Fruit fly (Drosophila melanogaster) whole organism, embryonic: Measurements from ENCODE around the gene Rtc1.

Source experiments
- Atf-2 ChIP-seq: fragments of 200-800 bp; sonication (Bioruptor generic); optimal IDR thresholded peaks from 2 replicates; lab custom pipeline; 2016; ENCODE audit warnings: missing biosample characterization, missing genetic modification characterization
- Bdp1 ChIP-seq: fragments of 200-800 bp; sonication (Bioruptor generic); optimal IDR thresholded peaks from 3 replicates; lab custom pipeline; 2016; ENCODE audit warnings: missing biosample characterization, missing genetic modification characterization
- CG11696 ChIP-seq: fragments of 200-800 bp; sonication (Bioruptor generic); IDR thresholded peaks from 2 replicates; pipeline ENCODE4 v1.3.6; 2022; ENCODE audit warnings: missing biosample characterization, missing genetic modification characterization
- CG12299 ChIP-seq: fragments of 200-800 bp; sonication (Bioruptor generic); optimal IDR thresholded peaks from 2 replicates; lab custom pipeline; 2018; ENCODE audit warnings: missing biosample characterization, mild to moderate bottlenecking, missing genetic modification characterization
- CG12942 ChIP-seq: fragments of 200-800 bp; sonication (Bioruptor generic); optimal IDR thresholded peaks from 3 replicates; lab custom pipeline; 2016; ENCODE audit warnings: missing biosample characterization, missing genetic modification characterization
- CG13894 ChIP-seq: fragments of 200-800 bp; sonication (Bioruptor generic); optimal IDR thresholded peaks from 3 replicates; lab custom pipeline; 2018; ENCODE audit warnings: missing biosample characterization, mild to moderate bottlenecking, missing genetic modification characterization, moderate library complexity
- CG1647 ChIP-seq: fragments of 200-800 bp; sonication (Bioruptor generic); optimal IDR thresholded peaks from 3 replicates; lab custom pipeline; 2016; ENCODE audit warnings: missing biosample characterization, missing genetic modification characterization
- CG17385 ChIP-seq: fragments of 200-800 bp; sonication (Bioruptor generic); optimal IDR thresholded peaks from 3 replicates; lab custom pipeline; 2018; ENCODE audit warnings: missing biosample characterization, mild to moderate bottlenecking, missing genetic modification characterization
- CG17829 ChIP-seq: fragments of 200-800 bp; optimal IDR thresholded peaks from 2 replicates; lab custom pipeline; 2019; ENCODE audit warnings: missing biosample characterization, mild to moderate bottlenecking, missing genetic modification characterization, moderate library complexity
- CG2116 ChIP-seq: fragments of 200-800 bp; sonication (Bioruptor generic); optimal IDR thresholded peaks from 3 replicates; lab custom pipeline; 2018; ENCODE audit warnings: missing biosample characterization, mild to moderate bottlenecking, missing genetic modification characterization
- CG2199 ChIP-seq: fragments of 200-800 bp; sonication (Bioruptor generic); IDR thresholded peaks from 3 replicates; pipeline ENCODE4 v1.3.6; 2022; ENCODE audit warnings: missing biosample characterization, missing genetic modification characterization
- CG3065 ChIP-seq: fragments of 200-800 bp; sonication (Bioruptor generic); optimal IDR thresholded peaks from 2 replicates; lab custom pipeline; 2016; ENCODE audit warnings: missing biosample characterization, missing genetic modification characterization
- CG31441 ChIP-seq: fragments of 200-800 bp; sonication (Bioruptor generic); IDR thresholded peaks from 2 replicates; pipeline ENCODE4 v1.3.6; 2022; ENCODE audit warnings: missing biosample characterization, missing genetic modification characterization
- CG3407 ChIP-seq: fragments of 200-800 bp; sonication (Bioruptor generic); optimal IDR thresholded peaks from 2 replicates; lab custom pipeline; 2018; ENCODE audit warnings: missing biosample characterization, mild to moderate bottlenecking, missing genetic modification characterization
- CG3847 ChIP-seq: fragments of 200-800 bp; sonication (Bioruptor generic); IDR thresholded peaks from 2 replicates; pipeline ENCODE4 v1.3.6; 2022; ENCODE audit warnings: missing biosample characterization, missing genetic modification characterization
- CG4282 ChIP-seq: fragments of 200-800 bp; sonication (Bioruptor generic); optimal IDR thresholded peaks from 2 replicates; lab custom pipeline; 2016; ENCODE audit warnings: missing biosample characterization, missing genetic modification characterization
- CG6813 ChIP-seq: fragments of 200-800 bp; sonication (Bioruptor generic); optimal IDR thresholded peaks from 2 replicates; lab custom pipeline; 2017; ENCODE audit warnings: missing biosample characterization, missing genetic modification characterization, mild to moderate bottlenecking, moderate library complexity, missing genetic modification reagents
- CG8359 ChIP-seq: fragments of 200-800 bp; sonication (Bioruptor generic); optimal IDR thresholded peaks from 2 replicates; lab custom pipeline; 2017; ENCODE audit warnings: missing biosample characterization, mild to moderate bottlenecking, missing genetic modification characterization, borderline replicate concordance
- CG8924 ChIP-seq: fragments of 200-800 bp; optimal IDR thresholded peaks from 3 replicates; lab custom pipeline; 2019; ENCODE audit warnings: missing biosample characterization, mild to moderate bottlenecking, missing genetic modification characterization, moderate library complexity
- CG8944 ChIP-seq: fragments of 200-800 bp; sonication (Bioruptor generic); optimal IDR thresholded peaks from 3 replicates; lab custom pipeline; 2016; ENCODE audit warnings: missing biosample characterization, missing genetic modification characterization
- CG9215 ChIP-seq: fragments of 200-800 bp; sonication (Bioruptor generic); IDR thresholded peaks from 2 replicates; pipeline ENCODE4 v1.3.6; 2022; ENCODE audit warnings: missing biosample characterization, missing genetic modification characterization
- Drgx ChIP-seq: fragments of 200-800 bp; sonication (Bioruptor generic); IDR thresholded peaks from 2 replicates; pipeline ENCODE4 v1.3.6; 2022; ENCODE audit warnings: missing biosample characterization, missing genetic modification characterization
- GATAe ChIP-seq: fragments of 200-800 bp; sonication (Bioruptor generic); conservative IDR thresholded peaks from 2 replicates; pipeline ENCODE4 v1.3.6; 2022; ENCODE audit warnings: missing biosample characterization, missing genetic modification characterization
- H2.0 ChIP-seq: fragments of 200-800 bp; sonication (Bioruptor generic); IDR thresholded peaks from 2 replicates; pipeline ENCODE4 v1.3.6; 2022; ENCODE audit warnings: missing biosample characterization, missing genetic modification characterization
- HLH54F ChIP-seq: fragments of 200-800 bp; sonication (Bioruptor generic); optimal IDR thresholded peaks from 3 replicates; lab custom pipeline; 2016; ENCODE audit warnings: missing biosample characterization, missing genetic modification characterization
- HmgD ChIP-seq: fragments of 200-800 bp; sonication (Bioruptor generic); optimal IDR thresholded peaks from 3 replicates; lab custom pipeline; 2016; ENCODE audit warnings: missing biosample characterization, missing genetic modification characterization
- Lhr ChIP-seq: fragments of 200-800 bp; sonication (Bioruptor generic); optimal IDR thresholded peaks from 3 replicates; lab custom pipeline; 2017; ENCODE audit warnings: mild to moderate bottlenecking, missing biosample characterization, missing genetic modification reagents, missing genetic modification characterization
- Med ChIP-seq: fragments of 200-800 bp; sonication (Bioruptor generic); peaks from one replicate; lab custom pipeline; 2016; ENCODE audit warnings: missing biosample characterization, missing genetic modification characterization, mild to moderate bottlenecking, inconsistent platforms, moderate library complexity
- Myb ChIP-seq: fragments of 200-800 bp; sonication (Bioruptor generic); optimal IDR thresholded peaks from 2 replicates; lab custom pipeline; 2016; ENCODE audit warnings: missing biosample characterization, missing genetic modification characterization
- Ptx1 ChIP-seq: fragments of 200-800 bp; sonication (Bioruptor generic); IDR thresholded peaks from 2 replicates; pipeline ENCODE4 v1.3.6; 2022; ENCODE audit warnings: missing biosample characterization, missing genetic modification characterization
- Ravus ChIP-seq: fragments of 200-800 bp; sonication (Bioruptor generic); IDR thresholded peaks from 2 replicates; pipeline ENCODE4 v1.3.6; 2022; ENCODE audit warnings: missing biosample characterization, missing genetic modification characterization
- Sin3A ChIP-seq: fragments of >200 bp; optimal IDR thresholded peaks from 2 replicates; lab custom pipeline; 2018
- Six4 ChIP-seq: fragments of 200-800 bp; sonication (Bioruptor generic); optimal IDR thresholded peaks from 2 replicates; lab custom pipeline; 2016; ENCODE audit warnings: missing biosample characterization, missing genetic modification characterization
- TFAM ChIP-seq: fragments of 200-800 bp; sonication (Bioruptor generic); optimal IDR thresholded peaks from 2 replicates; lab custom pipeline; 2017; ENCODE audit warnings: missing biosample characterization, missing genetic modification characterization, inconsistent platforms
- cato ChIP-seq: fragments of 200-800 bp; sonication (Bioruptor generic); optimal IDR thresholded peaks from 2 replicates; lab custom pipeline; 2016; ENCODE audit warnings: missing biosample characterization, missing genetic modification characterization, borderline replicate concordance
- chm ChIP-seq: fragments of 200-800 bp; sonication (Bioruptor generic); IDR thresholded peaks from 2 replicates; pipeline ENCODE4 v1.3.6; 2022; ENCODE audit warnings: missing biosample characterization, missing genetic modification characterization
- dpn ChIP-seq, 2 experiments: fragments of 200-800 bp; sonication (Bioruptor generic); optimal IDR thresholded peaks; 3 replicates each; lab custom pipeline; 2016; ENCODE audit warnings: missing biosample characterization in 2 of 2, missing genetic modification characterization in 2 of 2
- fd102C ChIP-seq: fragments of 200-800 bp; sonication (Bioruptor generic); optimal IDR thresholded peaks from 2 replicates; lab custom pipeline; 2018; ENCODE audit warnings: missing biosample characterization, mild to moderate bottlenecking, missing genetic modification characterization, moderate library complexity
- gce ChIP-seq: fragments of 200-800 bp; sonication (Bioruptor generic); IDR thresholded peaks from 3 replicates; pipeline ENCODE4 v1.3.6; 2022; ENCODE audit warnings: missing biosample characterization, missing genetic modification characterization
- gcm2 ChIP-seq: fragments of 200-800 bp; sonication (Bioruptor generic); optimal IDR thresholded peaks from 2 replicates; lab custom pipeline; 2016; ENCODE audit warnings: missing biosample characterization, missing genetic modification characterization
- gem ChIP-seq: fragments of 200-800 bp; sonication (Bioruptor generic); optimal IDR thresholded peaks from 2 replicates; lab custom pipeline; 2019; ENCODE audit warnings: missing biosample characterization, mild to moderate bottlenecking, missing genetic modification characterization, moderate library complexity
- gfzf ChIP-seq: fragments of 200-800 bp; sonication (Bioruptor generic); optimal IDR thresholded peaks from 2 replicates; lab custom pipeline; 2016; ENCODE audit warnings: missing biosample characterization, mild to moderate bottlenecking, missing genetic modification characterization, moderate library complexity
- grau ChIP-seq: fragments of 200-800 bp; optimal IDR thresholded peaks from 3 replicates; lab custom pipeline; 2019; ENCODE audit warnings: missing biosample characterization, mild to moderate bottlenecking, missing genetic modification characterization, moderate library complexity
- lab ChIP-seq: fragments of 200-800 bp; sonication (Bioruptor generic); optimal IDR thresholded peaks from 3 replicates; lab custom pipeline; 2017; ENCODE audit warnings: missing biosample characterization, missing genetic modification characterization, mild to moderate bottlenecking, moderate library complexity, missing genetic modification reagents
- lbe ChIP-seq: fragments of 200-800 bp; sonication (Bioruptor generic); optimal IDR thresholded peaks from 2 replicates; lab custom pipeline; 2016; ENCODE audit warnings: missing biosample characterization, mild to moderate bottlenecking, missing genetic modification characterization
- lov ChIP-seq, 2 experiments: fragments of 200-800 bp in 1 of 2; fragments of >200 bp in 1 of 2; sonication (Bioruptor generic) in 1 of 2; IDR thresholded peaks in 1 of 2; optimal IDR thresholded peaks in 1 of 2; 2 replicates in 1 of 2; 3 replicates in 1 of 2; pipeline versions ENCODE4 v1.3.6 to Lab custom; 2017 to 2022; ENCODE audit warnings: missing biosample characterization in 1 of 2, missing genetic modification characterization in 1 of 2
- maf-S ChIP-seq: fragments of 200-800 bp; sonication (Bioruptor generic); optimal IDR thresholded peaks from 2 replicates; lab custom pipeline; 2016; ENCODE audit warnings: missing biosample characterization, missing genetic modification characterization
- pho ChIP-seq: fragments of 200-800 bp; sonication (Bioruptor generic); optimal IDR thresholded peaks from 2 replicates; lab custom pipeline; 2016; ENCODE audit warnings: missing biosample characterization, missing genetic modification characterization
- pita ChIP-seq: fragments of 200-800 bp; sonication (Bioruptor generic); optimal IDR thresholded peaks from 2 replicates; lab custom pipeline; 2017; ENCODE audit warnings: missing biosample characterization, mild to moderate bottlenecking, missing genetic modification characterization
- slp2 ChIP-seq: fragments of 200-800 bp; sonication (Bioruptor generic); optimal IDR thresholded peaks from 2 replicates; lab custom pipeline; 2016; ENCODE audit warnings: missing biosample characterization, missing genetic modification characterization
- wek ChIP-seq: fragments of 200-800 bp; sonication (Bioruptor generic); optimal IDR thresholded peaks from 3 replicates; lab custom pipeline; 2018; ENCODE audit warnings: missing biosample characterization, mild to moderate bottlenecking, missing genetic modification characterization, moderate library complexity

The Rtc1 gene

DNA sequence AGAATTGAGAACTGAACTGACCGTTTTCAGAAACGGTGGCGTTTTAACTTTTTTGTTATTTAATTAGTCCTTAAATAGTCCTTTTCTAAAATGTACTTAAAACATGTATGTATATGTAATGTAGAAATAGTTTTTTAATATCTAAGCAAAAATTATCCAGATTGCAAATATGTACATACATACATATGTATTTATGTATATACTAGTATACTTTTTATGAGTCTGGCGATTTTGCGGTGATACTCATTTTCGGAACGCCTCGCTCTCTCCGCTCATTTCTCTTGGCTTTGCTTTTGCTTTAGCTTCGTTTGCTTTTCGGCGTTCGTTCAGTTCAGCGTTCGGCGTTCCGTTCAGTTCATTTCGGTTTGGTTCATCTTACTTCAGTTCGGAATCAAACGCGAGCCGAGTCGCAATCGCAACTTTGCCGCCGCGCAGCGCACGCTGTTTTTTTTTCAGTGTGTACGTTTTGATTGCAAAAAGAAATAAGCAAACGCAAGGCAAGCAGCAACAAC, 5.4 kb downstream of the Rtc1 start, which contains the start of gene rdgB (continued):
- TF ChIP-seq CG13894 (tag; lab: Kevin White, UChicago) (no peak), CG12942 (GFP tag; lab: Kevin White, UChicago) (peak; percentile 66), CG8944 (GFP tag; lab: Kevin White, UChicago) (no peak), chm (GFP tag; lab: Robert Waterston, UW) (peak; percentile 56), grau (tag; lab: Kevin White, UChicago) (peak; percentile 86), CG6813 (GFP tag; lab: Kevin White, UChicago) (peak; percentile 50), CG4282 (GFP tag; lab: Kevin White, UChicago) (no peak), CG17829 (tag; lab: Kevin White, UChicago) (peak; percentile 82), gfzf (GFP tag; lab: Kevin White, UChicago) (no peak), Sin3A (lab: Kevin White, UChicago) (no peak), CG3407 (GFP tag; lab: Kevin White, UChicago) (peak; percentile 77), Bdp1 (GFP tag; lab: Kevin White, UChicago) (peak; percentile 10), gem (peak; percentile 89), gcm2 (GFP tag; lab: Kevin White, UChicago) (peak; percentile 41), Ravus (peak; percentile 13; the same call in 1 of the 2 replicates), Atf-2 (GFP tag; lab: Kevin White, UChicago) (peak; percentile 21), Six4 (GFP tag; lab: Kevin White, UChicago) (peak; percentile 51), TFAM (GFP tag; lab: Kevin White, UChicago) (no peak), dpn (GFP tag; optimal IDR thresholded peaks at IDR 0.05; lab: Kevin White, UChicago) (peak; percentile 32 to 75), CG2199 (peak; percentile 67; the same call in 1 of the 3 replicates), slp2 (GFP tag; lab: Kevin White, UChicago) (no peak), Med (GFP tag; lab: Kevin White, UChicago) (peak; percentile 74), HLH54F (GFP tag; lab: Kevin White, UChicago) (peak; percentile 22), gce (GFP tag; lab: Robert Waterston, UW) (no peak), CG31441 (GFP tag; lab: Robert Waterston, UW) (peak; percentile 82), HmgD (no peak), CG11696 (0 out of 2 replicates have a peak, but pooled peaks have one; percentile 9), CG1647 (GFP tag; lab: Kevin White, UChicago) (no peak), CG12299 (tag; lab: Kevin White, UChicago) (peak; percentile 60), lbe (GFP tag; lab: Kevin White, UChicago) (peak; percentile 60), cato (GFP tag; lab: Kevin White, UChicago) (peak; percentile 20), Myb (GFP tag; lab: Kevin White, UChicago) (no peak), pho (GFP tag; lab: Kevin White, UChicago) (peak; percentile 57), CG17385 (GFP tag; lab: Kevin White, UChicago) (peak; percentile 80), lov (optimal IDR thresholded peaks at IDR 0.05; lab: Kevin White, UChicago) (no peak), lov (GFP tag; IDR thresholded peaks at IDR 0.05; lab: Robert Waterston, UW) (no peak), Ptx1 (GFP tag; lab: Robert Waterston, UW) (peak; percentile 73), H2.0 (GFP tag; lab: Robert Waterston, UW) (peak; percentile 34; the same call in 1 of the 2 replicates), GATAe (no peak), maf-S (GFP tag; lab: Kevin White, UChicago) (no peak), CG8924 (tag; lab: Kevin White, UChicago) (peak; percentile 78), CG3065 (GFP tag; lab: Kevin White, UChicago) (no peak), CG2116 (peak; percentile 48), CG9215 (GFP tag; lab: Robert Waterston, UW) (peak; percentile 81), Lhr (GFP tag; lab: Kevin White, UChicago) (peak; percentile 15), pita (GFP tag; lab: Kevin White, UChicago) (no peak), CG8359 (GFP tag; lab: Kevin White, UChicago) (no peak), wek (GFP tag; lab: Kevin White, UChicago) (no peak), Drgx (GFP tag; lab: Robert Waterston, UW) (peak; percentile 71), CG3847 (peak; percentile 70), lab (peak; percentile 78), fd102C (GFP tag; lab: Kevin White, UChicago) (no peak)
